Worm (Caenorhabditis elegans) whole organism, L2 larva: ENCODE data around the gene tbc-19.

Source experiments
- C34F6.9 ChIP-seq: fragments of 150-350 bp; optimal IDR thresholded peaks from 2 replicates; lab custom pipeline; 2014; ENCODE audit warnings: missing biosample characterization, missing genetic modification characterization
- F13H6.1 ChIP-seq: sonication (generic microtip); optimal IDR thresholded peaks from 2 replicates; lab custom pipeline; 2016; ENCODE audit warnings: missing genetic modification characterization, missing compliant biosample characterization
- R02D3.7 ChIP-seq: fragments of 150-350 bp; optimal IDR thresholded peaks from 2 replicates; lab custom pipeline; 2014; ENCODE audit warnings: missing biosample characterization, missing genetic modification characterization
- ZK546.5 ChIP-seq: sonication (generic microtip); optimal IDR thresholded peaks from 2 replicates; lab custom pipeline; 2017; ENCODE audit warnings: missing biosample characterization, missing genetic modification characterization
- alr-1 ChIP-seq: fragments of 150-350 bp; optimal IDR thresholded peaks from 2 replicates; lab custom pipeline; 2014; ENCODE audit warnings: missing biosample characterization, missing genetic modification characterization
- aly-2 ChIP-seq: fragments of 150-350 bp; optimal IDR thresholded peaks from 2 replicates; lab custom pipeline; 2014; ENCODE audit warnings: missing biosample characterization, missing genetic modification characterization
- ama-1 ChIP-seq: fragments of 150-350 bp; optimal IDR thresholded peaks from 2 replicates; lab custom pipeline; 2018; ENCODE audit warnings: inconsistent platforms
- blmp-1 ChIP-seq: sonication (generic microtip); optimal IDR thresholded peaks from 2 replicates; lab custom pipeline; 2017; ENCODE audit warnings: missing genetic modification characterization, mild to moderate bottlenecking, missing compliant biosample characterization, antibody characterized with exemption, moderate library complexity; ENCODE audit not compliant: insufficient read depth
- crh-2 ChIP-seq: sonication (generic microtip); optimal IDR thresholded peaks from 2 replicates; lab custom pipeline; 2017; ENCODE audit warnings: missing biosample characterization, missing genetic modification characterization
- dmd-4 ChIP-seq: sonication (generic microtip); optimal IDR thresholded peaks from 2 replicates; lab custom pipeline; 2017; ENCODE audit warnings: missing biosample characterization, missing genetic modification characterization
- egl-27 ChIP-seq: sonication (generic microtip); optimal IDR thresholded peaks from 3 replicates; lab custom pipeline; 2017; ENCODE audit warnings: missing biosample characterization, missing genetic modification reagents, missing genetic modification characterization
- elt-1 ChIP-seq: fragments of 150-350 bp; optimal IDR thresholded peaks from 2 replicates; lab custom pipeline; 2014; ENCODE audit warnings: missing biosample characterization, missing genetic modification characterization
- elt-3 ChIP-seq: sonication (generic microtip); optimal IDR thresholded peaks from 2 replicates; lab custom pipeline; 2017; ENCODE audit warnings: missing biosample characterization, missing genetic modification characterization
- fos-1 ChIP-seq: fragments of 150-350 bp; optimal IDR thresholded peaks from 2 replicates; lab custom pipeline; 2014; ENCODE audit warnings: missing biosample characterization, missing genetic modification characterization
- gmeb-1 ChIP-seq: fragments of 150-350 bp; optimal IDR thresholded peaks from 2 replicates; lab custom pipeline; 2014; ENCODE audit warnings: missing biosample characterization, missing genetic modification characterization
- lin-11 ChIP-seq: fragments of 150-350 bp; sonication (generic microtip); optimal IDR thresholded peaks from 2 replicates; lab custom pipeline; 2014; ENCODE audit warnings: missing biosample characterization, missing genetic modification characterization, inconsistent platforms, mixed read lengths
- lin-13 ChIP-seq: fragments of 150-350 bp; optimal IDR thresholded peaks from 2 replicates; lab custom pipeline; 2014; ENCODE audit warnings: missing biosample characterization, missing genetic modification reagents, missing genetic modification characterization
- mab-5 ChIP-seq: fragments of 150-350 bp; optimal IDR thresholded peaks from 2 replicates; lab custom pipeline; 2014; ENCODE audit warnings: missing biosample characterization, missing genetic modification characterization
- mdl-1 ChIP-seq, 2 experiments: fragments of 150-350 bp in 1 of 2; sonication (generic microtip) in 1 of 2; optimal IDR thresholded peaks; 2 replicates each; lab custom pipeline; 2017; ENCODE audit warnings: missing biosample characterization in 2 of 2, missing genetic modification characterization in 2 of 2
- nhr-10 ChIP-seq: sonication (generic microtip); optimal IDR thresholded peaks from 2 replicates; lab custom pipeline; 2017; ENCODE audit warnings: missing biosample characterization, missing genetic modification characterization
- nhr-12 ChIP-seq: fragments of 150-350 bp; optimal IDR thresholded peaks from 2 replicates; lab custom pipeline; 2014; ENCODE audit warnings: missing biosample characterization, missing genetic modification characterization
- nhr-21 ChIP-seq: fragments of 150-350 bp; optimal IDR thresholded peaks from 2 replicates; lab custom pipeline; 2014; ENCODE audit warnings: missing biosample characterization, missing genetic modification characterization
- nhr-237 ChIP-seq: fragments of 150-350 bp; optimal IDR thresholded peaks from 2 replicates; lab custom pipeline; 2014; ENCODE audit warnings: missing biosample characterization, missing genetic modification characterization
- nhr-25 ChIP-seq: fragments of 150-350 bp; sonication (generic microtip); optimal IDR thresholded peaks from 3 replicates; lab custom pipeline; 2014; ENCODE audit warnings: missing biosample characterization, missing genetic modification characterization
- nhr-6 ChIP-seq: fragments of 150-350 bp; optimal IDR thresholded peaks from 2 replicates; lab custom pipeline; 2014; ENCODE audit warnings: missing biosample characterization, missing genetic modification characterization
- nhr-77 ChIP-seq: fragments of 150-350 bp; optimal IDR thresholded peaks from 2 replicates; lab custom pipeline; 2014; ENCODE audit warnings: missing biosample characterization, missing genetic modification characterization
- peb-1 ChIP-seq: fragments of 150-350 bp; optimal IDR thresholded peaks from 2 replicates; lab custom pipeline; 2014; ENCODE audit warnings: missing biosample characterization, missing genetic modification characterization
- sem-4 ChIP-seq: fragments of 150-350 bp; optimal IDR thresholded peaks from 2 replicates; lab custom pipeline; 2014; ENCODE audit warnings: missing biosample characterization, missing genetic modification reagents, missing genetic modification characterization
- skn-1 ChIP-seq: sonication (generic microtip); optimal IDR thresholded peaks from 2 replicates; lab custom pipeline; 2017; ENCODE audit warnings: missing biosample characterization, missing genetic modification characterization
- sma-3 ChIP-seq: sonication (generic microtip); optimal IDR thresholded peaks from 2 replicates; lab custom pipeline; 2016; ENCODE audit warnings: missing genetic modification reagents, missing genetic modification characterization, missing compliant biosample characterization
- sma-9 ChIP-seq, 2 experiments: fragments of 150-350 bp in 1 of 2; sonication (generic microtip) in 1 of 2; optimal IDR thresholded peaks; 2 replicates each; lab custom pipeline; 2014 to 2016; ENCODE audit warnings: missing genetic modification characterization in 2 of 2, mild to moderate bottlenecking in 1 of 2, missing biosample characterization in 1 of 2, missing compliant biosample characterization in 1 of 2, missing genetic modification reagents in 1 of 2, moderate library complexity in 1 of 2
- snpc-4 ChIP-seq: fragments of 150-350 bp; optimal IDR thresholded peaks from 2 replicates; lab custom pipeline; 2014; ENCODE audit warnings: missing biosample characterization, missing genetic modification characterization
- unc-39 ChIP-seq: fragments of 150-350 bp; optimal IDR thresholded peaks from 2 replicates; lab custom pipeline; 2014; ENCODE audit warnings: missing biosample characterization, missing genetic modification characterization
- unc-55 ChIP-seq: fragments of 150-350 bp; sonication (generic microtip); optimal IDR thresholded peaks from 3 replicates; lab custom pipeline; 2014; ENCODE audit warnings: missing biosample characterization, missing genetic modification reagents, missing genetic modification characterization
- zag-1 ChIP-seq: fragments of 150-350 bp; optimal IDR thresholded peaks from 2 replicates; lab custom pipeline; 2014; ENCODE audit warnings: missing biosample characterization, missing genetic modification characterization
- ztf-1 ChIP-seq: fragments of 200-800 bp; sonication (Bioruptor generic); conservative IDR thresholded peaks from 2 replicates; pipeline ENCODE4 v1.3.6; 2022; ENCODE audit warnings: missing genetic modification characterization, missing compliant biosample characterization
- ztf-11 ChIP-seq: sonication (generic microtip); optimal IDR thresholded peaks from 2 replicates; lab custom pipeline; 2017; ENCODE audit warnings: missing biosample characterization, missing genetic modification characterization
- ztf-4 ChIP-seq: fragments of 150-350 bp; optimal IDR thresholded peaks from 2 replicates; lab custom pipeline; 2014; ENCODE audit warnings: missing biosample characterization, missing genetic modification characterization

Gene tbc-19

ce11 chrX:14029392-14029791, 17.1 kb upstream of the tbc-19 start:
- TF ChIP-seq crh-2 (tag; lab: Kevin White, UChicago) (no peak), unc-39 (tag; lab: Kevin White, UChicago) (no peak), alr-1 (tag; lab: Kevin White, UChicago) (no peak), gmeb-1 (tag; lab: Kevin White, UChicago) (no peak), zag-1 (tag; lab: Kevin White, UChicago) (no peak), peb-1 (tag; lab: Kevin White, UChicago) (no peak), elt-3 (no peak), mdl-1 (tag; optimal IDR thresholded peaks at IDR 0.05; lab: Kevin White, UChicago) (no peak), nhr-237 (no peak), ztf-1 (no peak), egl-27 (tag; lab: Kevin White, UChicago) (no peak), sem-4 (tag; lab: Kevin White, UChicago) (no peak), nhr-10 (no peak), dmd-4 (tag; lab: Kevin White, UChicago) (no peak), snpc-4 (tag; lab: Kevin White, UChicago) (no peak), ztf-11 (tag; lab: Kevin White, UChicago) (no peak), sma-3 (GFP tag; lab: Kevin White, UChicago) (no peak)
- TF ChIP-seq, all 48 proteins: peak for 0

DNA sequence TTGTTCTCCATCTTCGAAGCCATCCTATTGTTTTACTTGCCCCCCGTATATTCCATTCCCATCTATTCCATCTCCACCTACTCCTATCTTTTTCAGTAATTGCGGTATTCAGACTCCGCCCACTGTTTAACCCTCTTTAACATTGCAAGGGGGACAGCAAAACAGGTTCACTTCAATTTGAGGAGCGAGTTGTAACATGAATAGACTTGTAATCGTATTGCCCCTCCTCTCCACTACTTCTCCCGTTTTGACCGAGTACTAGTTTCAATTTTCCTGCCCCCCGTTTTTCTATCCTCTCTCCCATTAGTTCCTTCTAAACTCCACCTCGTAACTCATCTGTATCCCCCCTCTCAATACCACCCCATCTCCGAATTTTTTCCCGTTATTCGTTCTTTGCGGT, 16.2 kb upstream of the tbc-19 start:
- TF ChIP-seq elt-1 (tag; lab: Kevin White, UChicago) (no peak), nhr-6 (no peak), R02D3.7 (tag; lab: Kevin White, UChicago) (no peak), sma-3 (GFP tag; lab: Kevin White, UChicago) (no peak), ztf-4 (tag; lab: Kevin White, UChicago) (no peak), F13H6.1 (tag; lab: Kevin White, UChicago) (no peak), C34F6.9 (tag; lab: Kevin White, UChicago) (no peak), ZK546.5 (tag; lab: Kevin White, UChicago) (no peak), crh-2 (tag; lab: Kevin White, UChicago) (no peak), ama-1 (lab: Kevin White, UChicago) (no peak), gmeb-1 (tag; lab: Kevin White, UChicago) (no peak), skn-1 (tag; lab: Kevin White, UChicago) (no peak), nhr-10 (no peak), unc-55 (no peak)

DNA sequence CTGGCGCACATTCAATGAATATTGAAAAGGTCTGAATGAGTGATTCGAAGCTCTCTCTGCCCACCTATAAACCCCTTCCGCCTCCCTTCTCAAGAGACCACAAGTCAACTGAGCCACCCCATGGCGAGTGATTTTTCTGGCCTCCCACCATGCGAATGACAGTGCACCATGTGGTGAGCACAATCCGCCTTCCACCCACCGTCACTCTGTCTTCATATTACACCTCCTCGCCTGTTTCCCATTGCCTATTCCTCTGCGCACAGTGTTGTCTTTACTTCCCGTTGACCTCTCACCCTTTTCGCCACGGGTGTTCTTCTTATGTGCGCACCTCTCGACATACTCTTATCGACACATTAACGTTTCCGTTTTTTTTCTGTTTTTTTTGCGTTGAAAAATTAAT, 14.6 kb upstream of the tbc-19 start:
- no peak for TF ChIP-seq aly-2 (tag; lab: Kevin White, UChicago)

ce11 chrX:14024400-14024953, 12.2 kb upstream of the tbc-19 start:
- TF ChIP-seq C34F6.9 (tag; lab: Kevin White, UChicago): no peak
- peak; percentile 58 for TF ChIP-seq F13H6.1 (tag; lab: Kevin White, UChicago)
- TF ChIP-seq nhr-12: no peak
- no peak for TF ChIP-seq nhr-25 (tag; lab: Kevin White, UChicago)
- no peak for TF ChIP-seq nhr-21 (tag; lab: Kevin White, UChicago)
- TF ChIP-seq ztf-11 (tag; lab: Kevin White, UChicago): no peak
- no peak for TF ChIP-seq egl-27 (tag; lab: Kevin White, UChicago)
- TF ChIP-seq nhr-6: no peak
- TF ChIP-seq sma-9 (GFP tag; optimal IDR thresholded peaks at IDR 0.05; lab: Kevin White, UChicago): peak; percentile 31
- TF ChIP-seq sma-9 (tag; optimal IDR thresholded peaks at IDR 0.05; lab: Kevin White, UChicago): no peak
- no peak for TF ChIP-seq dmd-4 (tag; lab: Kevin White, UChicago)
- no peak for TF ChIP-seq mab-5 (tag; lab: Kevin White, UChicago)
- no peak for TF ChIP-seq nhr-237
- TF ChIP-seq gmeb-1 (tag; lab: Kevin White, UChicago): no peak
- TF ChIP-seq ztf-4 (tag; lab: Kevin White, UChicago): no peak
- TF ChIP-seq fos-1: peak; percentile 45
- TF ChIP-seq lin-13 (GFP tag; lab: Kevin White, UChicago): no peak
- no peak for TF ChIP-seq blmp-1 (tag; lab: Kevin White, UChicago)
- TF ChIP-seq ZK546.5 (tag; lab: Kevin White, UChicago): no peak
- no peak for TF ChIP-seq nhr-77
- TF ChIP-seq lin-11: no peak
- TF ChIP-seq, all 48 proteins: peak for 3
